Fruit fly (Drosophila melanogaster) S2 (cell line): Measurements from ENCODE around the gene CG10516.

Experiments
- CG8478 ChIP-seq: fragments of >200 bp; optimal IDR thresholded peaks from 2 replicates; lab custom pipeline; 2018
- CTCF ChIP-seq, 2 experiments: fragments of >200 bp; optimal IDR thresholded peaks; 2 replicates each; lab custom pipeline; 2018

- TF ChIP-seq CG8478 (lab: Kevin White, UChicago): no peak
- TF ChIP-seq CTCF (optimal IDR thresholded peaks at IDR 0.05; lab: Kevin White, UChicago): no peak
Observed at dm6 chr3L:16013198-16013982, 45.4 kb downstream of the CG10516 start.
